Worm (Caenorhabditis elegans) whole organism, L3 larva: ENCODE results near the gene fpn-1.2.
A peak's percentile ranks its signal among the peaks of the same experiment; 100 is the strongest.

Experiments
- R02D3.7 ChIP-seq: fragments of 150-350 bp; optimal IDR thresholded peaks from 2 replicates; lab custom pipeline; 2014; ENCODE audit warnings: missing biosample characterization, missing genetic modification characterization
- aly-2 ChIP-seq: fragments of 150-350 bp; optimal IDR thresholded peaks from 2 replicates; lab custom pipeline; 2014; ENCODE audit warnings: missing biosample characterization, missing genetic modification characterization
- ama-1 ChIP-seq: fragments of 150-350 bp; optimal IDR thresholded peaks from 2 replicates; lab custom pipeline; 2018
- ceh-16 ChIP-seq: sonication (generic microtip); optimal IDR thresholded peaks from 2 replicates; lab custom pipeline; 2017; ENCODE audit warnings: missing biosample characterization, missing genetic modification characterization
- ceh-28 ChIP-seq: fragments of 150-350 bp; optimal IDR thresholded peaks from 2 replicates; lab custom pipeline; 2014; ENCODE audit warnings: missing biosample characterization, missing genetic modification reagents, missing genetic modification characterization
- daf-12 ChIP-seq: fragments of 150-350 bp; optimal IDR thresholded peaks from 2 replicates; lab custom pipeline; 2014; ENCODE audit warnings: missing biosample characterization, missing genetic modification reagents, missing genetic modification characterization
- elt-2 ChIP-seq: sonication (generic microtip); optimal IDR thresholded peaks from 2 replicates; lab custom pipeline; 2016; ENCODE audit warnings: missing genetic modification reagents, mild to moderate bottlenecking, missing genetic modification characterization, missing compliant biosample characterization
- elt-3 ChIP-seq, 3 experiments: fragments of 150-350 bp in 1 of 3; sonication (generic microtip) in 2 of 3; optimal IDR thresholded peaks; 2 replicates in 2 of 3; 4 replicates in 1 of 3; lab custom pipeline; 2014 to 2017; ENCODE audit warnings: missing biosample characterization in 3 of 3, missing genetic modification characterization in 3 of 3
- eor-1 ChIP-seq, 2 experiments: fragments of 150-350 bp; optimal IDR thresholded peaks; 2 replicates each; lab custom pipeline; 2014 to 2018; ENCODE audit warnings: missing biosample characterization in 2 of 2, missing genetic modification characterization in 2 of 2
- fkh-10 ChIP-seq: sonication (generic microtip); optimal IDR thresholded peaks from 2 replicates; lab custom pipeline; 2017; ENCODE audit warnings: missing biosample characterization, missing genetic modification reagents, missing genetic modification characterization
- fkh-2 ChIP-seq: fragments of 150-350 bp; optimal IDR thresholded peaks from 2 replicates; lab custom pipeline; 2014; ENCODE audit warnings: missing biosample characterization, missing genetic modification reagents, missing genetic modification characterization
- hmg-11 ChIP-seq: sonication (generic microtip); optimal IDR thresholded peaks from 2 replicates; lab custom pipeline; 2016; ENCODE audit warnings: missing genetic modification characterization, missing compliant biosample characterization
- lin-15B ChIP-seq: fragments of 150-350 bp; optimal IDR thresholded peaks from 2 replicates; lab custom pipeline; 2014; ENCODE audit warnings: missing biosample characterization, missing genetic modification characterization
- lin-39 ChIP-seq: fragments of 150-350 bp; optimal IDR thresholded peaks from 2 replicates; lab custom pipeline; 2018; ENCODE audit warnings: missing biosample characterization, missing genetic modification reagents, missing genetic modification characterization
- mdl-1 ChIP-seq: fragments of 150-350 bp; optimal IDR thresholded peaks from 2 replicates; lab custom pipeline; 2014; ENCODE audit warnings: missing biosample characterization, missing genetic modification characterization
- mml-1 ChIP-seq: fragments of 150-350 bp; sonication (generic microtip); optimal IDR thresholded peaks from 3 replicates; lab custom pipeline; 2014; ENCODE audit warnings: missing biosample characterization, missing genetic modification characterization
- nfya-1 ChIP-seq: sonication (generic microtip); optimal IDR thresholded peaks from 2 replicates; lab custom pipeline; 2017; ENCODE audit warnings: missing genetic modification characterization, mild to moderate bottlenecking, missing compliant biosample characterization, antibody characterized with exemption, moderate library complexity; ENCODE audit not compliant: insufficient read depth
- nhr-12 ChIP-seq: fragments of 150-350 bp; optimal IDR thresholded peaks from 2 replicates; lab custom pipeline; 2014; ENCODE audit warnings: missing biosample characterization, missing genetic modification characterization
- nhr-23 ChIP-seq: fragments of 150-350 bp; optimal IDR thresholded peaks from 2 replicates; lab custom pipeline; 2014; ENCODE audit warnings: missing biosample characterization, missing genetic modification reagents, missing genetic modification characterization
- nhr-237 ChIP-seq: fragments of 150-350 bp; optimal IDR thresholded peaks from 2 replicates; lab custom pipeline; 2014; ENCODE audit warnings: missing biosample characterization, missing genetic modification characterization
- nhr-25 ChIP-seq: sonication (generic microtip); optimal IDR thresholded peaks from 2 replicates; lab custom pipeline; 2017; ENCODE audit warnings: missing biosample characterization, missing genetic modification characterization
- nhr-28 ChIP-seq: fragments of 150-350 bp; optimal IDR thresholded peaks from 2 replicates; lab custom pipeline; 2014; ENCODE audit warnings: missing biosample characterization, missing genetic modification characterization
- nhr-43 ChIP-seq: sonication (generic microtip); optimal IDR thresholded peaks from 2 replicates; lab custom pipeline; 2016; ENCODE audit warnings: mild to moderate bottlenecking, missing genetic modification characterization, missing compliant biosample characterization; ENCODE audit not compliant: poor library complexity, severe bottlenecking
- nhr-67 ChIP-seq: fragments of 150-350 bp; optimal IDR thresholded peaks from 2 replicates; lab custom pipeline; 2014; ENCODE audit warnings: missing biosample characterization, missing genetic modification characterization
- nhr-76 ChIP-seq: fragments of 150-350 bp; sonication (generic microtip); optimal IDR thresholded peaks from 5 replicates; lab custom pipeline; 2014; ENCODE audit warnings: missing biosample characterization, missing genetic modification characterization
- pha-4 ChIP-seq: fragments of 150-350 bp; optimal IDR thresholded peaks from 2 replicates; lab custom pipeline; 2014; ENCODE audit warnings: missing biosample characterization, missing genetic modification reagents, missing genetic modification characterization
- pqm-1 ChIP-seq: fragments of 150-350 bp; optimal IDR thresholded peaks from 2 replicates; lab custom pipeline; 2017; ENCODE audit warnings: missing biosample characterization, missing genetic modification characterization, inconsistent platforms
- sea-2 ChIP-seq: fragments of 150-350 bp; sonication (generic microtip); optimal IDR thresholded peaks from 4 replicates; lab custom pipeline; 2014; ENCODE audit warnings: missing biosample characterization, missing genetic modification reagents, missing genetic modification characterization
- skn-1 ChIP-seq: fragments of 150-350 bp; optimal IDR thresholded peaks from 2 replicates; lab custom pipeline; 2014; ENCODE audit warnings: missing biosample characterization, missing genetic modification characterization
- snpc-4 ChIP-seq: fragments of 150-350 bp; optimal IDR thresholded peaks from 2 replicates; lab custom pipeline; 2014; ENCODE audit warnings: missing biosample characterization, missing genetic modification characterization
- unc-62 ChIP-seq: fragments of 150-350 bp; sonication (generic microtip); optimal IDR thresholded peaks from 4 replicates; lab custom pipeline; 2014; ENCODE audit warnings: missing biosample characterization, missing genetic modification reagents, missing genetic modification characterization
- ztf-11 ChIP-seq: fragments of 150-350 bp; optimal IDR thresholded peaks from 2 replicates; lab custom pipeline; 2014; ENCODE audit warnings: missing biosample characterization, missing genetic modification characterization
- ztf-4 ChIP-seq: fragments of 150-350 bp; optimal IDR thresholded peaks from 2 replicates; lab custom pipeline; 2014; ENCODE audit warnings: missing biosample characterization, missing genetic modification characterization

Gene fpn-1.2

ce11 chrV:1491510-1491909 lies 27.0 kb upstream of the fpn-1.2 start, which contains the start of gene C38C3.6:
C38C3.6 (minus strand) TSS chrV:1491610.
- TF ChIP-seq fkh-10 (no peak), nhr-76 (tag; lab: Kevin White, UChicago) (no peak), mml-1 (tag; lab: Kevin White, UChicago) (no peak), eor-1 (tag; optimal IDR thresholded peaks at IDR 0.05; lab: Kevin White, UChicago) (no peak), nhr-67 (tag; lab: Kevin White, UChicago) (no peak), snpc-4 (tag; lab: Kevin White, UChicago) (no peak), pha-4 (no peak), ztf-4 (tag; lab: Kevin White, UChicago) (no peak), unc-62 (GFP tag; lab: Kevin White, UChicago) (no peak), nfya-1 (tag; lab: Kevin White, UChicago) (no peak), hmg-11 (tag; lab: Kevin White, UChicago) (no peak)

DNA sequence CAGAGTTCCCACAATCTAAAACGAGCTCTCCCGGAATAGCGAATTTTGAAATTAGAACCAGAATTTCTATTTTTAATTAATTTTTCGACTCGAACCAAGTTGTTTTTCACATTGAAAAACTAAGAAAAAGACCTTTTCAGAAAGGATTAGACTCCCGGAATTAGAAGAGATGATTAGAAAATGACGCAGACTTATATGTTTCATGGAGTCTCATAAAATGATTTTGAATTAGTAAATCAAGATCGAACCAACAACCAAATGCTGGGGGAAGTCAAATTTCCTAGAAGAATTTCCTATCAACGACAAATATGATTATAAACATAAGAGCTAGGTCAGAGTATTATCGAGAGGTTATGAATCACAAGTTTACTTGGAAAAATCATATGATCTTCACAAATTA lies 24.1 kb upstream of the fpn-1.2 start:
- TF ChIP-seq nhr-28 (tag; lab: Kevin White, UChicago), result no peak
- no peak for TF ChIP-seq lin-39 (tag; lab: Kevin White, UChicago)
- no peak for TF ChIP-seq fkh-2 (tag; lab: Kevin White, UChicago)
- no peak for TF ChIP-seq nhr-237
- no peak for TF ChIP-seq nhr-76 (tag; lab: Kevin White, UChicago)
- no peak for TF ChIP-seq R02D3.7 (tag; lab: Kevin White, UChicago)
- TF ChIP-seq hmg-11 (tag; lab: Kevin White, UChicago), result no peak
- no peak for TF ChIP-seq elt-2
- TF ChIP-seq nhr-23 (tag; lab: Kevin White, UChicago), result no peak
- no peak for TF ChIP-seq nhr-12 (tag; lab: Kevin White, UChicago)
- TF ChIP-seq unc-62 (GFP tag; lab: Kevin White, UChicago), result no peak
- TF ChIP-seq ztf-11 (tag; lab: Kevin White, UChicago), result no peak
- TF ChIP-seq snpc-4 (tag; lab: Kevin White, UChicago), result no peak
- no peak for TF ChIP-seq fkh-10
- TF ChIP-seq nhr-25 (tag; lab: Kevin White, UChicago), result no peak
- no peak for TF ChIP-seq ceh-28 (tag; lab: Kevin White, UChicago)
- no peak for TF ChIP-seq daf-12
- TF ChIP-seq mml-1 (tag; lab: Kevin White, UChicago), result no peak
- TF ChIP-seq elt-3 (tag; optimal IDR thresholded peaks at IDR 0.05; lab: Kevin White, UChicago), result no peak
- no peak for TF ChIP-seq nhr-67 (tag; lab: Kevin White, UChicago)

ce11 chrV:1487262-1487661 lies 22.8 kb upstream of the fpn-1.2 start:
- no peak for TF ChIP-seq mdl-1 (tag; lab: Kevin White, UChicago)
- TF ChIP-seq R02D3.7 (tag; lab: Kevin White, UChicago), result no peak
- no peak for TF ChIP-seq eor-1 (tag; optimal IDR thresholded peaks at IDR 0.05; lab: Kevin White, UChicago)
- no peak for TF ChIP-seq nhr-76 (tag; lab: Kevin White, UChicago)
- TF ChIP-seq nhr-43 (tag; lab: Kevin White, UChicago), result no peak
- no peak for TF ChIP-seq sea-2
- TF ChIP-seq nhr-23 (tag; lab: Kevin White, UChicago), result no peak
- TF ChIP-seq lin-39 (tag; lab: Kevin White, UChicago), result no peak
- TF ChIP-seq aly-2, result no peak
- no peak for TF ChIP-seq ama-1 (lab: Kevin White, UChicago)
- no peak for TF ChIP-seq skn-1 (tag; lab: Kevin White, UChicago)
- TF ChIP-seq ceh-28 (tag; lab: Kevin White, UChicago), result no peak
- no peak for TF ChIP-seq fkh-10
- no peak for TF ChIP-seq mml-1 (tag; lab: Kevin White, UChicago)

- TF ChIP-seq fkh-10 (peak; percentile 58), fkh-2 (tag; lab: Kevin White, UChicago) (no peak), sea-2 (no peak)
- TF ChIP-seq, all 47 proteins: peak for 1
Measured at ce11 chrV:1486031-1486430, 21.5 kb upstream of the fpn-1.2 start.

DNA sequence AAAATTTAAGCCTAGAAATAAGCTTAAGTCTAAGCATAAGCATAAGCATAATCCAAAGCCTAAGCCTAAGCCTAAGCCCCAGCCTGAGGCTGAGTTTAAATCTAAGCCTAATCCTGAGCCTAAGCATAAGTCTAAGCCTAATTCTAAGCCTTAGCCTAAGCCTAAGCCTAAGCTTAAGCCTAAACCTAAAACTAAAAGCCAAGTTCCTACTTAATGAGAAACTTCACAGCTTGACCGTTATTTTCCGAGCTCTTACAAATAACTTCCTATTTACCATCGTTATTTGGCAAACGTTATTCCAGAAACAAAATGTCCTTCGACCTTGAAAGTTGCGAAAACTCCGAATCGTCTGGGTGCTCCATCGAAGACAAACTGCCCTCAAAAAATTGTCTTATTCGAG lies 17.2 kb upstream of the fpn-1.2 start, which contains the start of gene C38C3.4:
TSS of gene C38C3.4 (plus strand) at position 301 of the 400 bp plus-strand sequence.
- TF ChIP-seq mml-1 (tag; lab: Kevin White, UChicago), result no peak
- TF ChIP-seq ceh-16 (tag; lab: Kevin White, UChicago), result no peak
- no peak for TF ChIP-seq pqm-1 (tag; lab: Kevin White, UChicago)
- no peak for TF ChIP-seq lin-15B (tag; lab: Kevin White, UChicago)
- no peak for TF ChIP-seq nfya-1 (tag; lab: Kevin White, UChicago)
